Worm (Caenorhabditis elegans): ENCODE results near the gene dnj-23.

ce11 chrII:9114972-9115371 lies 6.6 kb upstream of the dnj-23 start:
- no peak for TF ChIP-seq nhr-12 (tag; optimal IDR thresholded peaks at IDR 0.05)
- TF ChIP-seq ceh-9 (tag; optimal IDR thresholded peaks at IDR 0.05) = no peak
- TF ChIP-seq zag-1 (tag; optimal IDR thresholded peaks at IDR 0.05) = no peak
- no peak for TF ChIP-seq ceh-28 (tag; optimal IDR thresholded peaks at IDR 0.05)
- TF ChIP-seq mdl-1 (tag; optimal IDR thresholded peaks at IDR 0.05) = no peak

All from whole organism, L3 larva.